Worm (Caenorhabditis elegans): Measurements from ENCODE around the gene pmp-3.

- no peak for TF ChIP-seq dve-1 (tag; optimal IDR thresholded peaks at IDR 0.05)
- TF ChIP-seq hlh-30 (tag; optimal IDR thresholded peaks at IDR 0.05; ENCODE audit: insufficient read depth): no peak
- TF ChIP-seq fkh-10 (GFP tag; optimal IDR thresholded peaks at IDR 0.05): no peak
- TF ChIP-seq dmd-4 (tag; optimal IDR thresholded peaks at IDR 0.05; ENCODE audit: borderline replicate concordance): no peak
- no peak for TF ChIP-seq pqm-1 (tag; optimal IDR thresholded peaks at IDR 0.05)
- TF ChIP-seq ttx-3 (tag; optimal IDR thresholded peaks at IDR 0.05): no peak
- TF ChIP-seq pag-3 (tag; optimal IDR thresholded peaks at IDR 0.05; ENCODE audit: borderline replicate concordance): no peak
- no peak for TF ChIP-seq elt-2 (tag; optimal IDR thresholded peaks at IDR 0.05)
- TF ChIP-seq lim-6 (tag; optimal IDR thresholded peaks at IDR 0.05): no peak
- TF ChIP-seq ztf-16 (tag; optimal IDR thresholded peaks at IDR 0.05): no peak
- TF ChIP-seq tbx-2 (tag; optimal IDR thresholded peaks at IDR 0.05): no peak
- TF ChIP-seq ama-1 (optimal IDR thresholded peaks at IDR 0.05): no peak
- TF ChIP-seq hlh-8 (tag; optimal IDR thresholded peaks at IDR 0.05): no peak
These were observed 10.4 kb downstream of the pmp-3 start for ce11 chrV:14656970-14657369.

Data from whole organism, late embryonic.